Worm (Caenorhabditis elegans) whole organism, L4/young adult: Measurements from ENCODE around the gene ZK783.7.

ENCODE experiments used
- dao-5 ChIP-seq: sonication (generic microtip); optimal IDR thresholded peaks from 2 replicates; lab custom pipeline; 2016; ENCODE audit warnings: missing genotype, missing genetic modification characterization, moderate library complexity, missing compliant biosample characterization
- him-1 ChIP-seq: sonication (generic microtip); optimal IDR thresholded peaks from 2 replicates; lab custom pipeline; 2016; ENCODE audit warnings: missing genotype, missing genetic modification reagents, missing genetic modification characterization, missing compliant biosample characterization

- TF ChIP-seq dao-5 (tag; lab: Kevin White, UChicago): no peak
- TF ChIP-seq him-1 (tag; lab: Kevin White, UChicago): no peak
Observed at ce11 chrIII:7655932-7656331, 587 bp upstream of the ZK783.7 start, which contains the start of gene baz-2.
